Worm (Caenorhabditis elegans): ENCODE data around the gene snf-12.

DNA sequence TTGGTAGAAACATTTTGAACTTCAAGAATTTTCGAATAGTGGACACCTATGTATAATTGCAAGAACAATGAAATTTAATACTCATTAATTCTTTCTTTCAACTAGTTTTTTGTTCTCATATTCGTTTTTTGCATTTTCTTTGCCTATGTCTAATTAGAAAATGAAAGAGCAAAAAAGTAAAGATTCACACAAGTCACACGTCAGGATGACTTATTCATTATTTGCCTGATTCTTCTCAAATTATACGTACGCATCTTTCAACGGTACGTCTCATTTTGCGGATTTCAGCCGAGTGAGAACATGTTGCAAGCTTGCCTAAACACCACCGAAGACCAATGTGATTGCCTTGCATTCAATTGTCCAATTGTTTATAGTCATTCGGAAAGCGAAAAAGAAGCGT is 48.6 kb upstream of the snf-12 start, which contains the start of gene nmur-1:
- TF ChIP-seq zag-1 (tag; optimal IDR thresholded peaks at IDR 0.05) = no peak
- TF ChIP-seq fos-1 (tag; optimal IDR thresholded peaks at IDR 0.05) = no peak
- no peak for TF ChIP-seq ceh-82 (tag; optimal IDR thresholded peaks at IDR 0.05)

Measured in whole organism, L4 larva.